Worm (Caenorhabditis elegans) whole organism, young adult: ENCODE results near the gene C02F5.2.

Experiments used
- F39B2.1 ChIP-seq: fragments of 200-800 bp; sonication (Bioruptor generic); IDR thresholded peaks from 2 replicates; pipeline ENCODE4 v1.3.6; 2022; ENCODE audit warnings: missing genetic modification reagents, missing genetic modification characterization, missing compliant biosample characterization
- F49E8.2 ChIP-seq: sonication (generic microtip); optimal IDR thresholded peaks from 3 replicates; lab custom pipeline; 2017; ENCODE audit warnings: missing genetic modification characterization, mild to moderate bottlenecking, missing compliant biosample characterization, antibody characterized with exemption, moderate library complexity; ENCODE audit not compliant: insufficient read depth
- F52B5.7 ChIP-seq: sonication (generic microtip); optimal IDR thresholded peaks from 2 replicates; lab custom pipeline; 2016; ENCODE audit warnings: mild to moderate bottlenecking, missing genetic modification characterization, missing compliant biosample characterization
- F57C9.4 ChIP-seq: sonication (generic microtip); optimal IDR thresholded peaks from 2 replicates; lab custom pipeline; 2017; ENCODE audit warnings: mild to moderate bottlenecking, missing genetic modification characterization, missing compliant biosample characterization
- T07F8.4 ChIP-seq: sonication (generic microtip); optimal IDR thresholded peaks from 2 replicates; lab custom pipeline; 2016; ENCODE audit warnings: mild to moderate bottlenecking, missing genetic modification characterization, moderate library complexity, missing compliant biosample characterization
- T26A5.8 ChIP-seq: sonication (generic microtip); optimal IDR thresholded peaks from 2 replicates; lab custom pipeline; 2016; ENCODE audit warnings: missing genetic modification characterization, missing compliant biosample characterization
- Y95B8A.8 ChIP-seq: fragments of 200-800 bp; sonication (Bioruptor generic); IDR thresholded peaks from 2 replicates; pipeline ENCODE4 v1.3.6; 2022; ENCODE audit warnings: missing genetic modification reagents, missing genetic modification characterization, missing compliant biosample characterization
- akir-1 ChIP-seq: fragments of 200-800 bp; sonication (Bioruptor generic); optimal IDR thresholded peaks from 2 replicates; lab custom pipeline; 2018; ENCODE audit warnings: mild to moderate bottlenecking, missing genetic modification characterization, moderate library complexity, missing compliant biosample characterization
- cebp-1 ChIP-seq, 2 experiments: fragments of 200-800 bp in 1 of 2; sonication (Bioruptor generic) in 1 of 2; sonication (generic microtip) in 1 of 2; IDR thresholded peaks in 1 of 2; optimal IDR thresholded peaks in 1 of 2; 2 replicates each; pipeline versions ENCODE4 v1.3.6 to Lab custom; 2017 to 2022; ENCODE audit warnings: missing compliant biosample characterization in 2 of 2, missing genetic modification characterization in 2 of 2, mild to moderate bottlenecking in 1 of 2, missing genetic modification reagents in 1 of 2, moderate library complexity in 1 of 2
- dpff-1 ChIP-seq: sonication (generic microtip); optimal IDR thresholded peaks from 2 replicates; lab custom pipeline; 2017; ENCODE audit warnings: mild to moderate bottlenecking, missing genetic modification characterization, missing compliant biosample characterization
- egl-44 ChIP-seq: fragments of 200-800 bp; sonication (Bioruptor generic); IDR thresholded peaks from 2 replicates; pipeline ENCODE4 v1.3.6; 2022; ENCODE audit warnings: missing genetic modification reagents, missing genetic modification characterization, missing compliant biosample characterization
- fkh-3 ChIP-seq: sonication (generic microtip); optimal IDR thresholded peaks from 2 replicates; lab custom pipeline; 2016; ENCODE audit warnings: mild to moderate bottlenecking, missing genetic modification characterization, missing compliant biosample characterization
- gei-17 ChIP-seq: fragments of 200-800 bp; sonication (Bioruptor generic); optimal IDR thresholded peaks from 2 replicates; lab custom pipeline; 2018; ENCODE audit warnings: mild to moderate bottlenecking, missing genetic modification characterization, missing compliant biosample characterization
- madf-6 ChIP-seq: fragments of 200-800 bp; sonication (Bioruptor generic); IDR thresholded peaks from 2 replicates; pipeline ENCODE4 v1.3.6; 2022; ENCODE audit warnings: missing genetic modification reagents, missing genetic modification characterization, missing compliant biosample characterization
- mes-4 ChIP-seq: sonication (generic microtip); optimal IDR thresholded peaks from 2 replicates; lab custom pipeline; 2016; ENCODE audit warnings: missing genotype, missing genetic modification characterization, missing compliant biosample characterization
- nfya-2 ChIP-seq: fragments of 200-800 bp; sonication (Bioruptor generic); IDR thresholded peaks from 2 replicates; pipeline ENCODE4 v1.3.6; 2022; ENCODE audit warnings: missing genetic modification reagents, missing genetic modification characterization, missing compliant biosample characterization
- nhr-179 ChIP-seq: sonication (generic microtip); optimal IDR thresholded peaks from 2 replicates; lab custom pipeline; 2016; ENCODE audit warnings: mild to moderate bottlenecking, missing genetic modification characterization, missing compliant biosample characterization
- nhr-80 ChIP-seq: sonication (generic microtip); optimal IDR thresholded peaks from 2 replicates; lab custom pipeline; 2016; ENCODE audit warnings: missing genetic modification characterization, missing compliant biosample characterization
- sdz-38 ChIP-seq: sonication (generic microtip); optimal IDR thresholded peaks from 2 replicates; lab custom pipeline; 2016; ENCODE audit warnings: missing genotype, missing genetic modification characterization, missing compliant biosample characterization
- snpc-3.4 ChIP-seq: sonication (generic microtip); optimal IDR thresholded peaks from 2 replicates; lab custom pipeline; 2017; ENCODE audit warnings: missing genetic modification characterization, mild to moderate bottlenecking, missing compliant biosample characterization, antibody characterized with exemption, moderate library complexity, missing genotype, missing genetic modification reagents
- unc-130 ChIP-seq: sonication (generic microtip); optimal IDR thresholded peaks from 2 replicates; lab custom pipeline; 2016; ENCODE audit warnings: missing genetic modification reagents, missing genetic modification characterization, missing compliant biosample characterization
- xnd-1 ChIP-seq: sonication (generic microtip); optimal IDR thresholded peaks from 2 replicates; lab custom pipeline; 2016; ENCODE audit warnings: missing genotype, missing genetic modification reagents, missing genetic modification characterization, missing compliant biosample characterization
- ztf-22 ChIP-seq: fragments of 200-800 bp; sonication (Bioruptor generic); optimal IDR thresholded peaks from 2 replicates; lab custom pipeline; 2018; ENCODE audit warnings: mild to moderate bottlenecking, missing genetic modification characterization, moderate library complexity, missing compliant biosample characterization
- ztf-26 ChIP-seq: sonication (generic microtip); optimal IDR thresholded peaks from 2 replicates; lab custom pipeline; 2017; ENCODE audit warnings: missing genetic modification characterization, missing compliant biosample characterization
- ztf-6 ChIP-seq: fragments of 200-800 bp; sonication (Bioruptor generic); IDR thresholded peaks from 2 replicates; pipeline ENCODE4 v1.3.6; 2022; ENCODE audit warnings: missing genetic modification reagents, missing genetic modification characterization, missing compliant biosample characterization

Gene C02F5.2

ce11 chrIII:8299078-8299587, 49.7 kb downstream of the C02F5.2 start (continued):
- TF ChIP-seq unc-130 = no peak
- TF ChIP-seq snpc-3.4 (tag; lab: Kevin White, UChicago) = no peak
- TF ChIP-seq mes-4 = no peak
- no peak for TF ChIP-seq egl-44 (GFP tag; lab: Robert Waterston, UW)
- no peak for TF ChIP-seq nfya-2 (GFP tag; lab: Robert Waterston, UW)

DNA sequence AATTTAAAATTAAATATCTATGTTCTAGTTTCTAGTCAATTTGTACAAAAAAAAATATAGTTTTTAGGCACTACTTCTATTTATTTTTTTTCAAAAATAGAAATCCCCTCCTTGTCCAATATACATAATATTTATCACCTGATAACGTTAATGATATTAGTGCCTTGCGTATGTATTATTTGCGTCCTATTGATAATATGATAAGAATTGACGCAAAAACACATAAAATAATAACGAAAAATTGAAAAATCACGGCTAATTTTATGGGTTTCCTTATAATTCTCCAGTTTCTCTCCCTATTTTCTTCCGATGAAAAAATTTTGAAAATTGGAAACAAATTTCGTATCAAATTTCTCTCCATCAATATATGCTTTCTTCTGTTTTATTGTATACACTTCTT, 50.3 kb downstream of the C02F5.2 start:
- TF ChIP-seq akir-1 (GFP tag; lab: Kevin White, UChicago) (no peak), sdz-38 (tag; lab: Kevin White, UChicago) (no peak), F52B5.7 (tag; lab: Kevin White, UChicago) (no peak), nhr-80 (tag; lab: Kevin White, UChicago) (no peak), Y95B8A.8 (GFP tag; lab: Robert Waterston, UW) (no peak), F49E8.2 (tag; lab: Kevin White, UChicago) (no peak), F57C9.4 (tag; lab: Kevin White, UChicago) (no peak), madf-6 (GFP tag; lab: Robert Waterston, UW) (no peak), cebp-1 (GFP tag; IDR thresholded peaks at IDR 0.05; lab: Robert Waterston, UW) (no peak), cebp-1 (tag; optimal IDR thresholded peaks at IDR 0.05; lab: Kevin White, UChicago) (no peak), ztf-6 (no peak), gei-17 (GFP tag; lab: Kevin White, UChicago) (no peak), nhr-179 (tag; lab: Kevin White, UChicago) (no peak), dpff-1 (tag; lab: Kevin White, UChicago) (no peak), ztf-26 (tag; lab: Kevin White, UChicago) (no peak), xnd-1 (tag; lab: Kevin White, UChicago) (no peak), ztf-22 (GFP tag; lab: Kevin White, UChicago) (no peak), F39B2.1 (GFP tag; lab: Robert Waterston, UW) (no peak), T07F8.4 (tag; lab: Kevin White, UChicago) (no peak), fkh-3 (tag; lab: Kevin White, UChicago) (no peak), T26A5.8 (tag; lab: Kevin White, UChicago) (no peak)
